Worm (Caenorhabditis elegans): Measurements from ENCODE around the gene srh-80.

Gene srh-80

ce11 chrV:219632-220031 lies at the start of gene srh-80:
TSS of gene srh-80 (plus strand) at chrV:219932.
- TF ChIP-seq ham-2 (GFP tag; optimal IDR thresholded peaks at IDR 0.05) (no peak), elt-1 (tag; optimal IDR thresholded peaks at IDR 0.05; ENCODE audit: borderline replicate concordance, insufficient read depth) (no peak), flh-1 (GFP tag; optimal IDR thresholded peaks at IDR 0.05) (no peak), mep-1 (tag; optimal IDR thresholded peaks at IDR 0.05) (no peak), sem-2 (GFP tag; optimal IDR thresholded peaks at IDR 0.05) (no peak), snpc-4 (tag; optimal IDR thresholded peaks at IDR 0.05) (no peak), elt-3 (tag; optimal IDR thresholded peaks at IDR 0.05) (no peak), M03D4.4 (tag; optimal IDR thresholded peaks at IDR 0.05) (no peak), lin-13 (tag; optimal IDR thresholded peaks at IDR 0.05) (no peak), nhr-12 (tag; optimal IDR thresholded peaks at IDR 0.05) (no peak), bed-3 (GFP tag; optimal IDR thresholded peaks at IDR 0.05) (no peak), nhr-76 (tag; optimal IDR thresholded peaks at IDR 0.05) (no peak), ceh-39 (tag; optimal IDR thresholded peaks at IDR 0.05) (no peak), nhr-2 (tag; optimal IDR thresholded peaks at IDR 0.05) (no peak), lsy-2 (tag; optimal IDR thresholded peaks at IDR 0.05) (no peak)

ce11 chrV:172110-172509 lies 47.6 kb upstream of the srh-80 start, which contains the start of gene cfap-36:
TSS of gene cfap-36 (minus strand) at chrV:172210.
- TF ChIP-seq snpc-4 (tag; optimal IDR thresholded peaks at IDR 0.05) (no peak), nhr-76 (tag; optimal IDR thresholded peaks at IDR 0.05) (no peak), lin-13 (tag; optimal IDR thresholded peaks at IDR 0.05) (no peak), unc-62 (GFP tag; optimal IDR thresholded peaks at IDR 0.05) (no peak), lsy-2 (tag; optimal IDR thresholded peaks at IDR 0.05) (no peak), unc-39 (tag; optimal IDR thresholded peaks at IDR 0.05) (no peak), mls-2 (tag; optimal IDR thresholded peaks at IDR 0.05) (no peak), nhr-28 (tag; optimal IDR thresholded peaks at IDR 0.05) (no peak), unc-120 (tag; optimal IDR thresholded peaks at IDR 0.05; ENCODE audit: poor library complexity, severe bottlenecking) (no peak)

- TF ChIP-seq nhr-2 (tag; optimal IDR thresholded peaks at IDR 0.05) (no peak), lin-13 (tag; optimal IDR thresholded peaks at IDR 0.05) (no peak), M03D4.4 (tag; optimal IDR thresholded peaks at IDR 0.05) (peak; percentile 5), bed-3 (GFP tag; optimal IDR thresholded peaks at IDR 0.05) (no peak), cnd-1 (tag; optimal IDR thresholded peaks at IDR 0.05) (no peak)
Observed at ce11 chrV:173437-173836, 46.3 kb upstream of the srh-80 start.

ce11 chrV:174520-174919 lies 45.2 kb upstream of the srh-80 start:
- no peak for TF ChIP-seq M03D4.4 (tag; optimal IDR thresholded peaks at IDR 0.05)
- TF ChIP-seq pha-4 (tag; optimal IDR thresholded peaks at IDR 0.05): no peak
- no peak for TF ChIP-seq drap-1 (GFP tag; optimal IDR thresholded peaks at IDR 0.05)
- TF ChIP-seq nhr-2 (tag; optimal IDR thresholded peaks at IDR 0.05): no peak

- TF ChIP-seq sptf-1 (tag; optimal IDR thresholded peaks at IDR 0.05) (peak; percentile 22), ceh-43 (GFP tag; optimal IDR thresholded peaks at IDR 0.05) (no peak), mls-2 (tag; optimal IDR thresholded peaks at IDR 0.05) (no peak), lsy-2 (tag; optimal IDR thresholded peaks at IDR 0.05) (peak; percentile 14), mep-1 (tag; optimal IDR thresholded peaks at IDR 0.05) (peak; percentile 32), bed-3 (GFP tag; optimal IDR thresholded peaks at IDR 0.05) (no peak), unc-39 (tag; optimal IDR thresholded peaks at IDR 0.05) (no peak), ham-2 (GFP tag; optimal IDR thresholded peaks at IDR 0.05) (no peak), nhr-2 (tag; optimal IDR thresholded peaks at IDR 0.05) (no peak), ces-1 (GFP tag; optimal IDR thresholded peaks at IDR 0.05) (peak; percentile 43), lin-13 (tag; optimal IDR thresholded peaks at IDR 0.05) (peak; percentile 78), sem-2 (GFP tag; optimal IDR thresholded peaks at IDR 0.05) (no peak)
Observed at ce11 chrV:176870-177467, 42.8 kb upstream of the srh-80 start, which contains the start of gene cul-3. TSS of gene cul-3 (plus strand) at chrV:177417.

ce11 chrV:185124-185523 lies 34.6 kb upstream of the srh-80 start:
- TF ChIP-seq sptf-1 (tag; optimal IDR thresholded peaks at IDR 0.05) (no peak), snpc-4 (tag; optimal IDR thresholded peaks at IDR 0.05) (no peak), ham-2 (GFP tag; optimal IDR thresholded peaks at IDR 0.05) (no peak), drap-1 (GFP tag; optimal IDR thresholded peaks at IDR 0.05) (no peak), ces-1 (GFP tag; optimal IDR thresholded peaks at IDR 0.05) (no peak), ceh-39 (tag; optimal IDR thresholded peaks at IDR 0.05) (no peak), nhr-237 (tag; optimal IDR thresholded peaks at IDR 0.05) (no peak), blmp-1 (tag; optimal IDR thresholded peaks at IDR 0.05) (no peak), bed-3 (GFP tag; optimal IDR thresholded peaks at IDR 0.05) (no peak), lin-32 (GFP tag; optimal IDR thresholded peaks at IDR 0.05) (no peak), unc-39 (tag; optimal IDR thresholded peaks at IDR 0.05) (no peak), pha-4 (tag; optimal IDR thresholded peaks at IDR 0.05) (no peak), mab-5 (tag; optimal IDR thresholded peaks at IDR 0.05) (no peak), nhr-12 (tag; optimal IDR thresholded peaks at IDR 0.05) (no peak), elt-1 (tag; optimal IDR thresholded peaks at IDR 0.05; ENCODE audit: borderline replicate concordance, insufficient read depth) (no peak), flh-1 (GFP tag; optimal IDR thresholded peaks at IDR 0.05) (no peak), ztf-11 (tag; optimal IDR thresholded peaks at IDR 0.05) (no peak)

All from whole organism, mixed stage, embryonic.